Worm (Caenorhabditis elegans) whole organism, young adult: ENCODE measurements around the gene tomm-40.
A peak's percentile ranks its signal among the peaks of the same experiment; 100 is the strongest.

Experiments used
- B0035.1 ChIP-seq: sonication (generic microtip); optimal IDR thresholded peaks from 2 replicates; lab custom pipeline; 2016; ENCODE audit warnings: missing genetic modification characterization, mild to moderate bottlenecking, missing compliant biosample characterization, missing genotype, missing genetic modification reagents
- B0336.3 ChIP-seq: fragments of 200-800 bp; sonication (Bioruptor generic); IDR thresholded peaks from 2 replicates; pipeline ENCODE4 v1.3.6; 2022; ENCODE audit warnings: missing genetic modification characterization, missing compliant biosample characterization
- F33H1.4 ChIP-seq: fragments of 200-800 bp; sonication (Bioruptor generic); IDR thresholded peaks from 2 replicates; pipeline ENCODE4 v1.3.6; 2022; ENCODE audit warnings: missing genetic modification reagents, missing genetic modification characterization, missing compliant biosample characterization
- F39B2.1 ChIP-seq: fragments of 200-800 bp; sonication (Bioruptor generic); IDR thresholded peaks from 2 replicates; pipeline ENCODE4 v1.3.6; 2022; ENCODE audit warnings: missing genetic modification reagents, missing genetic modification characterization, missing compliant biosample characterization
- F49E8.2 ChIP-seq: sonication (generic microtip); optimal IDR thresholded peaks from 3 replicates; lab custom pipeline; 2017; ENCODE audit warnings: missing genetic modification characterization, mild to moderate bottlenecking, missing compliant biosample characterization, antibody characterized with exemption, moderate library complexity; ENCODE audit not compliant: insufficient read depth
- F52B5.7 ChIP-seq: sonication (generic microtip); optimal IDR thresholded peaks from 2 replicates; lab custom pipeline; 2016; ENCODE audit warnings: mild to moderate bottlenecking, missing genetic modification characterization, missing compliant biosample characterization
- F57C9.4 ChIP-seq: sonication (generic microtip); optimal IDR thresholded peaks from 2 replicates; lab custom pipeline; 2017; ENCODE audit warnings: mild to moderate bottlenecking, missing genetic modification characterization, missing compliant biosample characterization
- T26A5.8 ChIP-seq: sonication (generic microtip); optimal IDR thresholded peaks from 2 replicates; lab custom pipeline; 2016; ENCODE audit warnings: missing genetic modification characterization, missing compliant biosample characterization
- Y53F4B.3 ChIP-seq: fragments of 200-800 bp; sonication (Bioruptor generic); IDR thresholded peaks from 2 replicates; pipeline ENCODE4 v1.3.6; 2022; ENCODE audit warnings: missing genetic modification reagents, missing genetic modification characterization, missing compliant biosample characterization
- Y53G8AR.9 ChIP-seq: fragments of 200-800 bp; sonication (Bioruptor generic); conservative IDR thresholded peaks from 2 replicates; pipeline ENCODE4 v1.3.6; 2022; ENCODE audit warnings: missing genetic modification reagents, missing genetic modification characterization, missing compliant biosample characterization
- Y56A3A.18 ChIP-seq: fragments of 200-800 bp; sonication (Bioruptor generic); IDR thresholded peaks from 2 replicates; pipeline ENCODE4 v1.3.6; 2022; ENCODE audit warnings: missing genetic modification reagents, missing genetic modification characterization, missing compliant biosample characterization
- aptf-2 ChIP-seq: fragments of 200-800 bp; sonication (Bioruptor generic); conservative IDR thresholded peaks from 2 replicates; pipeline ENCODE4 v1.3.6; 2022; ENCODE audit warnings: missing genetic modification reagents, missing genetic modification characterization, missing compliant biosample characterization
- attf-5 ChIP-seq: fragments of 200-800 bp; sonication (Bioruptor generic); optimal IDR thresholded peaks from 2 replicates; lab custom pipeline; 2018; ENCODE audit warnings: mild to moderate bottlenecking, missing genetic modification characterization, missing compliant biosample characterization
- ccch-3 ChIP-seq: fragments of 200-800 bp; sonication (Bioruptor generic); optimal IDR thresholded peaks from 2 replicates; lab custom pipeline; 2018; ENCODE audit warnings: mild to moderate bottlenecking, missing genetic modification characterization, missing compliant biosample characterization
- cebp-1 ChIP-seq, 2 experiments: fragments of 200-800 bp in 1 of 2; sonication (Bioruptor generic) in 1 of 2; sonication (generic microtip) in 1 of 2; IDR thresholded peaks in 1 of 2; optimal IDR thresholded peaks in 1 of 2; 2 replicates each; pipeline versions ENCODE4 v1.3.6 to Lab custom; 2017 to 2022; ENCODE audit warnings: missing compliant biosample characterization in 2 of 2, missing genetic modification characterization in 2 of 2, mild to moderate bottlenecking in 1 of 2, missing genetic modification reagents in 1 of 2, moderate library complexity in 1 of 2
- ceh-100 ChIP-seq: fragments of 200-800 bp; sonication (Bioruptor generic); IDR thresholded peaks from 2 replicates; pipeline ENCODE4 v1.3.6; 2022; ENCODE audit warnings: missing genetic modification reagents, missing genetic modification characterization, missing compliant biosample characterization
- dox-1 ChIP-seq: fragments of 200-800 bp; sonication (Bioruptor generic); IDR thresholded peaks from 2 replicates; pipeline ENCODE4 v1.3.6; 2022; ENCODE audit warnings: missing genetic modification reagents, missing genetic modification characterization, missing compliant biosample characterization
- efl-1 ChIP-seq: fragments of 150-350 bp; optimal IDR thresholded peaks from 2 replicates; lab custom pipeline; 2014; ENCODE audit warnings: missing biosample characterization, missing genetic modification reagents, missing genetic modification characterization
- egrh-3 ChIP-seq: fragments of 200-800 bp; sonication (Bioruptor generic); IDR thresholded peaks from 2 replicates; pipeline ENCODE4 v1.3.6; 2022; ENCODE audit warnings: missing genetic modification reagents, missing genetic modification characterization, missing compliant biosample characterization
- ets-4 ChIP-seq: fragments of 200-800 bp; sonication (Bioruptor generic); optimal IDR thresholded peaks from 2 replicates; lab custom pipeline; 2018; ENCODE audit warnings: mild to moderate bottlenecking, missing genetic modification characterization, missing compliant biosample characterization
- hrde-1 ChIP-seq: sonication (generic microtip); optimal IDR thresholded peaks from 2 replicates; lab custom pipeline; 2016; ENCODE audit warnings: missing genetic modification characterization, mild to moderate bottlenecking, missing compliant biosample characterization, moderate library complexity, missing genotype, missing genetic modification reagents, borderline replicate concordance
- hsf-1 ChIP-seq: fragments of 200-800 bp; sonication (Bioruptor generic); IDR thresholded peaks from 2 replicates; pipeline ENCODE4 v1.3.6; 2022; ENCODE audit warnings: missing genetic modification reagents, missing genetic modification characterization, missing compliant biosample characterization
- let-526 ChIP-seq: fragments of 200-800 bp; sonication (Bioruptor generic); IDR thresholded peaks from 2 replicates; pipeline ENCODE4 v1.3.6; 2022; ENCODE audit warnings: missing genetic modification reagents, missing genetic modification characterization, missing compliant biosample characterization
- let-607 ChIP-seq, 2 experiments: fragments of 200-800 bp in 1 of 2; sonication (Bioruptor generic) in 1 of 2; sonication (generic microtip) in 1 of 2; optimal IDR thresholded peaks; 2 replicates each; lab custom pipeline; 2016 to 2018; ENCODE audit warnings: mild to moderate bottlenecking in 2 of 2, missing compliant biosample characterization in 2 of 2, missing genetic modification characterization in 2 of 2, moderate library complexity in 2 of 2, missing genotype in 1 of 2
- lir-1 ChIP-seq: fragments of 200-800 bp; sonication (Bioruptor generic); conservative IDR thresholded peaks from 2 replicates; pipeline ENCODE4 v1.3.6; 2022; ENCODE audit warnings: missing genetic modification reagents, missing genetic modification characterization, missing compliant biosample characterization
- lsy-27 ChIP-seq: sonication (generic microtip); optimal IDR thresholded peaks from 2 replicates; lab custom pipeline; 2017; ENCODE audit warnings: missing genetic modification characterization, mild to moderate bottlenecking, missing compliant biosample characterization, antibody characterized with exemption, missing genotype, borderline replicate concordance; ENCODE audit not compliant: insufficient read depth
- madf-10 ChIP-seq: sonication (generic microtip); optimal IDR thresholded peaks from 2 replicates; lab custom pipeline; 2016; ENCODE audit warnings: mild to moderate bottlenecking, missing genetic modification characterization, missing compliant biosample characterization
- madf-3 ChIP-seq: fragments of 200-800 bp; sonication (Bioruptor generic); IDR thresholded peaks from 2 replicates; pipeline ENCODE4 v1.3.6; 2022; ENCODE audit warnings: missing genetic modification reagents, missing genetic modification characterization, missing compliant biosample characterization
- madf-6 ChIP-seq: fragments of 200-800 bp; sonication (Bioruptor generic); IDR thresholded peaks from 2 replicates; pipeline ENCODE4 v1.3.6; 2022; ENCODE audit warnings: missing genetic modification reagents, missing genetic modification characterization, missing compliant biosample characterization
- mxl-1 ChIP-seq: sonication (generic microtip); optimal IDR thresholded peaks from 2 replicates; lab custom pipeline; 2016; ENCODE audit warnings: missing genetic modification characterization, missing compliant biosample characterization
- nhr-27 ChIP-seq: fragments of 200-800 bp; sonication (Bioruptor generic); optimal IDR thresholded peaks from 2 replicates; lab custom pipeline; 2018; ENCODE audit warnings: mild to moderate bottlenecking, missing genetic modification characterization, moderate library complexity, missing compliant biosample characterization
- nhr-80 ChIP-seq: sonication (generic microtip); optimal IDR thresholded peaks from 2 replicates; lab custom pipeline; 2016; ENCODE audit warnings: missing genetic modification characterization, missing compliant biosample characterization
- nhr-90 ChIP-seq: sonication (generic microtip); optimal IDR thresholded peaks from 2 replicates; lab custom pipeline; 2016; ENCODE audit warnings: missing genotype, mild to moderate bottlenecking, missing genetic modification characterization, missing compliant biosample characterization
- rec-8 ChIP-seq, 2 experiments: sonication (generic microtip); optimal IDR thresholded peaks; 2 replicates each; lab custom pipeline; 2016; ENCODE audit warnings: mild to moderate bottlenecking in 2 of 2, missing genetic modification characterization in 2 of 2, missing genetic modification reagents in 2 of 2, missing genotype in 2 of 2, missing biosample characterization in 1 of 2, missing compliant biosample characterization in 1 of 2, moderate library complexity in 1 of 2
- repo-1 ChIP-seq: sonication (generic microtip); optimal IDR thresholded peaks from 2 replicates; lab custom pipeline; 2017; ENCODE audit warnings: mild to moderate bottlenecking, missing genetic modification characterization, missing compliant biosample characterization
- tbp1 ChIP-seq: fragments of 200-800 bp; sonication (Bioruptor generic); optimal IDR thresholded peaks from 2 replicates; lab custom pipeline; 2018; ENCODE audit warnings: mild to moderate bottlenecking, missing genetic modification characterization, missing compliant biosample characterization
- tbx-9 ChIP-seq: sonication (generic microtip); optimal IDR thresholded peaks from 2 replicates; lab custom pipeline; 2016; ENCODE audit warnings: borderline replicate concordance, missing genetic modification characterization, inconsistent platforms, missing compliant biosample characterization
- unc-130 ChIP-seq: sonication (generic microtip); optimal IDR thresholded peaks from 2 replicates; lab custom pipeline; 2016; ENCODE audit warnings: missing genetic modification reagents, missing genetic modification characterization, missing compliant biosample characterization
- unc-62 ChIP-seq: fragments of 150-350 bp; optimal IDR thresholded peaks from 2 replicates; lab custom pipeline; 2014; ENCODE audit warnings: missing biosample characterization, missing genetic modification reagents, missing genetic modification characterization
- zfh-2 ChIP-seq: fragments of 200-800 bp; sonication (Bioruptor generic); conservative IDR thresholded peaks from 2 replicates; pipeline ENCODE4 v1.3.6; 2022; ENCODE audit warnings: missing genetic modification reagents, missing genetic modification characterization, missing compliant biosample characterization
- ztf-25 ChIP-seq: fragments of 200-800 bp; sonication (Bioruptor generic); IDR thresholded peaks from 2 replicates; pipeline ENCODE4 v1.3.6; 2022; ENCODE audit warnings: missing genetic modification reagents, missing genetic modification characterization, missing compliant biosample characterization
- ztf-26 ChIP-seq: sonication (generic microtip); optimal IDR thresholded peaks from 2 replicates; lab custom pipeline; 2017; ENCODE audit warnings: missing genetic modification characterization, missing compliant biosample characterization
- ztf-3 ChIP-seq: fragments of 200-800 bp; sonication (Bioruptor generic); optimal IDR thresholded peaks from 2 replicates; lab custom pipeline; 2018; ENCODE audit warnings: mild to moderate bottlenecking, missing genetic modification characterization, missing compliant biosample characterization

The tomm-40 gene

ce11 chrII:8938907-8939622 is 34.3 kb downstream of the tomm-40 start (continued):
- no peak for TF ChIP-seq aptf-2 (GFP tag; lab: Robert Waterston, UW)
- 0 out of 2 replicates have a peak, but pooled peaks have one; percentile 21 for TF ChIP-seq B0336.3 (GFP tag; lab: Robert Waterston, UW)
- no peak for TF ChIP-seq ztf-3 (GFP tag; lab: Kevin White, UChicago)
- no peak for TF ChIP-seq ztf-25
- TF ChIP-seq zfh-2 (GFP tag; lab: Robert Waterston, UW) = no peak
- no peak for TF ChIP-seq let-526 (GFP tag; lab: Robert Waterston, UW)
- no peak for TF ChIP-seq F57C9.4 (tag; lab: Kevin White, UChicago)
- TF ChIP-seq madf-10 (tag; lab: Kevin White, UChicago) = no peak
- TF ChIP-seq ets-4 (GFP tag; lab: Kevin White, UChicago) = no peak
- peak; percentile 68; the same call in 1 of the 2 replicates for TF ChIP-seq Y56A3A.18 (GFP tag; lab: Robert Waterston, UW)
- no peak for TF ChIP-seq egrh-3
- no peak for TF ChIP-seq unc-62 (GFP tag; lab: Kevin White, UChicago)
- no peak for TF ChIP-seq nhr-90
- no peak; the same call in 1 of the 2 replicates for TF ChIP-seq F33H1.4
- peak; percentile 9 for TF ChIP-seq repo-1 (tag; lab: Kevin White, UChicago)
- TF ChIP-seq nhr-80 (tag; lab: Kevin White, UChicago) = no peak
- TF ChIP-seq T26A5.8 = no peak
- no peak for TF ChIP-seq lsy-27 (tag; lab: Kevin White, UChicago)
- TF ChIP-seq tbp1 (GFP tag; lab: Kevin White, UChicago) = peak; percentile 30
- TF ChIP-seq ztf-26 (tag; lab: Kevin White, UChicago) = no peak
- TF ChIP-seq tbx-9 = no peak
- TF ChIP-seq lir-1 (GFP tag; lab: Robert Waterston, UW) = no peak
- peak in 1 of 2 experiments; percentile 3 for TF ChIP-seq rec-8 (tag; optimal IDR thresholded peaks at IDR 0.05; lab: Kevin White, UChicago)
- TF ChIP-seq F49E8.2 (tag; lab: Kevin White, UChicago) = peak; percentile 54
- TF ChIP-seq Y53F4B.3 (GFP tag; lab: Robert Waterston, UW) = no peak
- no peak for TF ChIP-seq attf-5 (GFP tag; lab: Kevin White, UChicago)
- TF ChIP-seq F39B2.1 = no peak
- TF ChIP-seq Y53G8AR.9 = 0 out of 2 replicates have a peak, but pooled peaks have one; percentile 56
- 0 out of 2 replicates have a peak, but pooled peaks have one; percentile 22 for TF ChIP-seq madf-3 (GFP tag; lab: Robert Waterston, UW)
- peak; percentile 32 for TF ChIP-seq unc-130 (GFP tag; lab: Kevin White, UChicago)
- no peak for TF ChIP-seq dox-1 (GFP tag; lab: Robert Waterston, UW)
- TF ChIP-seq madf-6 = peak; percentile 62
- TF ChIP-seq efl-1 (GFP tag; lab: Kevin White, UChicago) = no peak
- no peak for TF ChIP-seq mxl-1
- TF ChIP-seq B0035.1 (tag; lab: Kevin White, UChicago) = no peak
- TF ChIP-seq ceh-100 = 0 out of 2 replicates have a peak, but pooled peaks have one; percentile 30
- peak; percentile 84 for TF ChIP-seq hrde-1 (tag; lab: Kevin White, UChicago)
- TF ChIP-seq ccch-3 (GFP tag; lab: Kevin White, UChicago) = no peak
- TF ChIP-seq let-607 (tag; optimal IDR thresholded peaks at IDR 0.05; lab: Kevin White, UChicago) = no peak
- no peak for TF ChIP-seq nhr-27 (tag; lab: Kevin White, UChicago)
- TF ChIP-seq F52B5.7 = peak; percentile 50
- TF ChIP-seq cebp-1 (GFP tag; IDR thresholded peaks at IDR 0.05; lab: Robert Waterston, UW) = no peak
- peak; percentile 31 for TF ChIP-seq cebp-1 (tag; optimal IDR thresholded peaks at IDR 0.05; lab: Kevin White, UChicago)
- no peak for TF ChIP-seq hsf-1 (GFP tag; lab: Robert Waterston, UW)
- TF ChIP-seq, all 124 proteins: peak for 34
